ENCODE assay signal across 1 fruit fly cellular context in genomic region chrX:2919742-2920141, dm6.
A peak's percentile ranks its signal among the peaks of the same experiment; 100 is the strongest.
TF ChIP-seq lines count a peak whose summit lies in the region.

TSS of gene CG3588 (plus strand) at chrX:2919770.

TF ChIP-seq in whole organism, embryonic, 481 proteins besides CTCF, POLR2A, EP300 and RAD21 (continued from another document and continues in another):
- no peak for TF ChIP-seq CG15073 (GFP tag; optimal IDR thresholded peaks at IDR 0.05; lab: Kevin White, UChicago)
- no peak for TF ChIP-seq CG2129 (GFP tag; IDR thresholded peaks at IDR 0.05; lab: Robert Waterston, UW; ENCODE audit: partially characterized antibody)
- TF ChIP-seq CG32532 (GFP tag; IDR thresholded peaks at IDR 0.05; lab: Robert Waterston, UW): peak; percentile 92
- TF ChIP-seq CG11247 (GFP tag; IDR thresholded peaks at IDR 0.05; lab: Robert Waterston, UW): peak; percentile 77
- TF ChIP-seq CG4282 (GFP tag; optimal IDR thresholded peaks at IDR 0.05; lab: Kevin White, UChicago): peak; percentile 6
- TF ChIP-seq trem (tag; optimal IDR thresholded peaks at IDR 0.05; lab: Kevin White, UChicago): peak; percentile 1
- peak; percentile 57; the same call in 1 of the 3 replicates for TF ChIP-seq CG11560 (tag; IDR thresholded peaks at IDR 0.05; lab: Robert Waterston, UW)
- peak; percentile 32 for TF ChIP-seq CG10274 (GFP tag; optimal IDR thresholded peaks at IDR 0.05; lab: Kevin White, UChicago)
- TF ChIP-seq Ets65A (GFP tag; lab: Kevin White, UChicago): peak; percentile 82
- no peak for TF ChIP-seq CG34224 (GFP tag; IDR thresholded peaks at IDR 0.05; lab: Robert Waterston, UW; ENCODE audit: partially characterized antibody)
- TF ChIP-seq CHES-1-like (GFP tag; optimal IDR thresholded peaks at IDR 0.05; lab: Kevin White, UChicago): peak; percentile 74
- TF ChIP-seq sisA (GFP tag; IDR thresholded peaks at IDR 0.05; lab: Robert Waterston, UW): peak; percentile 81
- no peak for TF ChIP-seq Opbp (GFP tag; IDR thresholded peaks at IDR 0.05; lab: Robert Waterston, UW; ENCODE audit: partially characterized antibody)
- peak; percentile 81 for TF ChIP-seq NfI (GFP tag; optimal IDR thresholded peaks at IDR 0.05; lab: Kevin White, UChicago)
- TF ChIP-seq gro (GFP tag; optimal IDR thresholded peaks at IDR 0.05; lab: Kevin White, UChicago): peak; percentile 93
- peak; percentile 21 for TF ChIP-seq CG3838 (GFP tag; optimal IDR thresholded peaks at IDR 0.05; lab: Kevin White, UChicago)
- TF ChIP-seq CG8924 (tag; optimal IDR thresholded peaks at IDR 0.05; lab: Kevin White, UChicago): peak; percentile 49
- TF ChIP-seq CG11695 (GFP tag; IDR thresholded peaks at IDR 0.05; lab: Robert Waterston, UW): peak; percentile 73
- TF ChIP-seq CG9727 (GFP tag; optimal IDR thresholded peaks at IDR 0.05; lab: Kevin White, UChicago): peak; percentile 45
- TF ChIP-seq CG31365 (tag; optimal IDR thresholded peaks at IDR 0.05; lab: Kevin White, UChicago): peak; percentile 20
- peak; percentile 91 for TF ChIP-seq CG2120 (GFP tag; optimal IDR thresholded peaks at IDR 0.05; lab: Kevin White, UChicago)
- TF ChIP-seq Hr3 (GFP tag; optimal IDR thresholded peaks at IDR 0.05; lab: Kevin White, UChicago): peak; percentile 53
- TF ChIP-seq bsh (GFP tag; optimal IDR thresholded peaks at IDR 0.05; lab: Kevin White, UChicago): peak in 1 of 2 experiments; percentile 66
- TF ChIP-seq Bdp1 (GFP tag; optimal IDR thresholded peaks at IDR 0.05; lab: Kevin White, UChicago): peak; percentile 13
- peak; percentile 16 for TF ChIP-seq Vsx1 (GFP tag; optimal IDR thresholded peaks at IDR 0.05; lab: Kevin White, UChicago)
- TF ChIP-seq phol (tag; optimal IDR thresholded peaks at IDR 0.05; lab: Kevin White, UChicago): peak; percentile 51
- TF ChIP-seq CG13296 (GFP tag; optimal IDR thresholded peaks at IDR 0.05; lab: Kevin White, UChicago): peak; percentile 75
- no peak for TF ChIP-seq h (optimal IDR thresholded peaks at IDR 0.05; lab: Kevin White, UChicago)
- peak; percentile 42 for TF ChIP-seq NK7.1 (GFP tag; optimal IDR thresholded peaks at IDR 0.05; lab: Kevin White, UChicago)
- TF ChIP-seq nerfin-1 (tag; optimal IDR thresholded peaks at IDR 0.05; lab: Kevin White, UChicago): no peak
- TF ChIP-seq salm (tag; optimal IDR thresholded peaks at IDR 0.05; lab: Kevin White, UChicago): peak; percentile 6
- TF ChIP-seq CG31441 (GFP tag; IDR thresholded peaks at IDR 0.05; lab: Robert Waterston, UW): peak; percentile 56
- TF ChIP-seq CG9876 (GFP tag; optimal IDR thresholded peaks at IDR 0.05; lab: Kevin White, UChicago): peak; percentile 30
- TF ChIP-seq CG12769 (tag; optimal IDR thresholded peaks at IDR 0.05; lab: Kevin White, UChicago): peak; percentile 11
- TF ChIP-seq schlank (tag; optimal IDR thresholded peaks at IDR 0.05; lab: Kevin White, UChicago): peak; percentile 54
- TF ChIP-seq ara (GFP tag; IDR thresholded peaks at IDR 0.05; lab: Robert Waterston, UW): peak; percentile 65
- peak; percentile 55 for TF ChIP-seq CG1602 (GFP tag; optimal IDR thresholded peaks at IDR 0.05; lab: Kevin White, UChicago)
- no peak for TF ChIP-seq hkb (optimal IDR thresholded peaks at IDR 0.05; lab: Kevin White, UChicago)
- TF ChIP-seq hkb (GFP tag; IDR thresholded peaks at IDR 0.05; lab: Robert Waterston, UW): peak; percentile 72
- TF ChIP-seq CG1024 (GFP tag; IDR thresholded peaks at IDR 0.05; lab: Robert Waterston, UW): 0 out of 2 replicates have a peak, but pooled peaks have one; percentile 33
- peak; percentile 49; the same call in 2 of the 3 replicates for TF ChIP-seq CG17361 (GFP tag; IDR thresholded peaks at IDR 0.05; lab: Robert Waterston, UW)
- TF ChIP-seq bbx (GFP tag; IDR thresholded peaks at IDR 0.05; lab: Robert Waterston, UW; ENCODE audit: partially characterized antibody): no peak
- peak; percentile 55 for TF ChIP-seq slp2 (GFP tag; optimal IDR thresholded peaks at IDR 0.05; lab: Kevin White, UChicago)
- 0 out of 2 replicates have a peak, but pooled peaks have one; percentile 32 for TF ChIP-seq bowl (GFP tag; IDR thresholded peaks at IDR 0.05; lab: Robert Waterston, UW)
- TF ChIP-seq CG8765 (GFP tag; IDR thresholded peaks at IDR 0.05; lab: Robert Waterston, UW): peak; percentile 45; the same call in 1 of the 2 replicates
- TF ChIP-seq Fer1 (GFP tag; optimal IDR thresholded peaks at IDR 0.05; lab: Kevin White, UChicago): peak; percentile 72
- no peak for TF ChIP-seq ERR (GFP tag; optimal IDR thresholded peaks at IDR 0.05; lab: Kevin White, UChicago)
- peak; percentile 64 for TF ChIP-seq CG15514 (GFP tag; optimal IDR thresholded peaks at IDR 0.05; lab: Kevin White, UChicago)
- TF ChIP-seq wdn (GFP tag; IDR thresholded peaks at IDR 0.05; lab: Robert Waterston, UW): peak; percentile 70
- peak; percentile 52 for TF ChIP-seq CG2712 (tag; optimal IDR thresholded peaks at IDR 0.05; lab: Kevin White, UChicago)
- TF ChIP-seq Ptx1 (GFP tag; IDR thresholded peaks at IDR 0.05; lab: Robert Waterston, UW): peak; percentile 77
- TF ChIP-seq aop (GFP tag; IDR thresholded peaks at IDR 0.05; lab: Robert Waterston, UW): no peak
- peak; percentile 81 for TF ChIP-seq CG15269 (tag; optimal IDR thresholded peaks at IDR 0.05; lab: Kevin White, UChicago)
- TF ChIP-seq Blimp-1 (GFP tag; optimal IDR thresholded peaks at IDR 0.05; lab: Kevin White, UChicago): peak; percentile 46
- TF ChIP-seq shn (GFP tag; optimal IDR thresholded peaks at IDR 0.05; lab: Kevin White, UChicago): peak; percentile 22
- TF ChIP-seq abd-A (tag; optimal IDR thresholded peaks at IDR 0.05; lab: Kevin White, UChicago): peak; percentile 31
- no peak for TF ChIP-seq fru (optimal IDR thresholded peaks at IDR 0.05; lab: Kevin White, UChicago)
- peak; percentile 61 for TF ChIP-seq Abd-B (GFP tag; optimal IDR thresholded peaks at IDR 0.05; lab: Kevin White, UChicago)
- peak; percentile 68 for TF ChIP-seq Chrac-16 (GFP tag; optimal IDR thresholded peaks at IDR 0.05; lab: Kevin White, UChicago)
- peak; percentile 34 for TF ChIP-seq Max (GFP tag; optimal IDR thresholded peaks at IDR 0.05; lab: Kevin White, UChicago)
- 0 out of 2 replicates have a peak, but pooled peaks have one; percentile 28 for TF ChIP-seq CkIIα-i1 (GFP tag; IDR thresholded peaks at IDR 0.05; lab: Robert Waterston, UW)
- peak; percentile 65; the same call in 1 of the 2 replicates for TF ChIP-seq CG17612 (GFP tag; IDR thresholded peaks at IDR 0.05; lab: Robert Waterston, UW)
- peak; percentile 2 for TF ChIP-seq gcm2 (GFP tag; optimal IDR thresholded peaks at IDR 0.05; lab: Kevin White, UChicago)
- peak; percentile 38; the same call in 1 of the 2 replicates for TF ChIP-seq Adf1 (GFP tag; IDR thresholded peaks at IDR 0.05; lab: Robert Waterston, UW)
- TF ChIP-seq CG9609 (GFP tag; optimal IDR thresholded peaks at IDR 0.05; lab: Kevin White, UChicago): peak; percentile 38
- TF ChIP-seq CG10654 (GFP tag; optimal IDR thresholded peaks at IDR 0.05; lab: Kevin White, UChicago): peak; percentile 59
- peak; percentile 57 for TF ChIP-seq B-H1 (GFP tag; IDR thresholded peaks at IDR 0.05; lab: Robert Waterston, UW)
- no peak for TF ChIP-seq prd (optimal IDR thresholded peaks at IDR 0.05; lab: Kevin White, UChicago)
- TF ChIP-seq prd (GFP tag; IDR thresholded peaks at IDR 0.05; lab: Robert Waterston, UW): peak; percentile 75
- peak; percentile 41 for TF ChIP-seq nau (GFP tag; optimal IDR thresholded peaks at IDR 0.05; lab: Kevin White, UChicago)
- no peak for TF ChIP-seq Tbp (GFP tag; optimal IDR thresholded peaks at IDR 0.05; lab: Kevin White, UChicago)
- peak; percentile 69 for TF ChIP-seq CG4730 (GFP tag; IDR thresholded peaks at IDR 0.05; lab: Robert Waterston, UW)
- TF ChIP-seq CG34376 (GFP tag; optimal IDR thresholded peaks at IDR 0.05; lab: Kevin White, UChicago): peak; percentile 48
- peak; percentile 20 for TF ChIP-seq CG2116 (GFP tag; optimal IDR thresholded peaks at IDR 0.05; lab: Kevin White, UChicago)
- TF ChIP-seq corto (GFP tag; optimal IDR thresholded peaks at IDR 0.05; lab: Kevin White, UChicago): no peak
- TF ChIP-seq MTF-1 (GFP tag; optimal IDR thresholded peaks at IDR 0.05; lab: Kevin White, UChicago; ENCODE audit: borderline replicate concordance): peak; percentile 21
- peak; percentile 11 for TF ChIP-seq CG17802 (tag; optimal IDR thresholded peaks at IDR 0.05; lab: Kevin White, UChicago)
- peak; percentile 62 for TF ChIP-seq scrt (GFP tag; optimal IDR thresholded peaks at IDR 0.05; lab: Kevin White, UChicago)
- peak; percentile 30 for TF ChIP-seq Mad (GFP tag; optimal IDR thresholded peaks at IDR 0.05; lab: Kevin White, UChicago)
- no peak for TF ChIP-seq CG4328 (GFP tag; optimal IDR thresholded peaks at IDR 0.05; lab: Kevin White, UChicago)
- TF ChIP-seq gce (GFP tag; IDR thresholded peaks at IDR 0.05; lab: Robert Waterston, UW): peak; percentile 56; the same call in 1 of the 3 replicates
- no peak for TF ChIP-seq CG15696 (tag; optimal IDR thresholded peaks at IDR 0.05; lab: Kevin White, UChicago)
- TF ChIP-seq Asciz (GFP tag; optimal IDR thresholded peaks at IDR 0.05; lab: Kevin White, UChicago): peak; percentile 37
- TF ChIP-seq CG2889 (GFP tag; IDR thresholded peaks at IDR 0.05; lab: Robert Waterston, UW): peak; percentile 50; the same call in 1 of the 3 replicates
- no peak for TF ChIP-seq CG4707 (GFP tag; optimal IDR thresholded peaks at IDR 0.05; lab: Kevin White, UChicago)
- no peak for TF ChIP-seq Drgx (GFP tag; IDR thresholded peaks at IDR 0.05; lab: Robert Waterston, UW)
- TF ChIP-seq CG14050 (GFP tag; IDR thresholded peaks at IDR 0.05; lab: Robert Waterston, UW): peak; percentile 59; the same call in 2 of the 3 replicates
- TF ChIP-seq ac (GFP tag; optimal IDR thresholded peaks at IDR 0.05; lab: Kevin White, UChicago): no peak
- peak; percentile 68 for TF ChIP-seq bcd (GFP tag; optimal IDR thresholded peaks at IDR 0.05; lab: Kevin White, UChicago)
- 0 out of 2 replicates have a peak, but pooled peaks have one; percentile 37 for TF ChIP-seq dati (GFP tag; IDR thresholded peaks at IDR 0.05; lab: Robert Waterston, UW)
- TF ChIP-seq sr (GFP tag; IDR thresholded peaks at IDR 0.05; lab: Robert Waterston, UW): 0 out of 3 replicates have a peak, but pooled peaks have one; percentile 14
- TF ChIP-seq yki (optimal IDR thresholded peaks at IDR 0.05; lab: Kevin White, UChicago): no peak
- peak; percentile 40 for TF ChIP-seq CG10979 (tag; optimal IDR thresholded peaks at IDR 0.05; lab: Kevin White, UChicago)
- peak; percentile 81 for TF ChIP-seq CG12744 (GFP tag; optimal IDR thresholded peaks at IDR 0.05; lab: Kevin White, UChicago)
- peak; percentile 54 for TF ChIP-seq disco-r (GFP tag; optimal IDR thresholded peaks at IDR 0.05; lab: Kevin White, UChicago)
- peak; percentile 43; the same call in 1 of the 2 replicates for TF ChIP-seq Awh (GFP tag; IDR thresholded peaks at IDR 0.05; lab: Robert Waterston, UW)
- TF ChIP-seq Nf-YB (GFP tag; optimal IDR thresholded peaks at IDR 0.05; lab: Kevin White, UChicago): peak; percentile 4
- TF ChIP-seq CG30403 (GFP tag; optimal IDR thresholded peaks at IDR 0.05; lab: Kevin White, UChicago): peak; percentile 78
- TF ChIP-seq CG4424 (GFP tag; optimal IDR thresholded peaks at IDR 0.05; lab: Kevin White, UChicago): peak; percentile 60
- TF ChIP-seq ro (GFP tag; IDR thresholded peaks at IDR 0.05; lab: Robert Waterston, UW): no peak
- TF ChIP-seq lab (GFP tag; optimal IDR thresholded peaks at IDR 0.05; lab: Kevin White, UChicago): peak; percentile 83
- peak; percentile 79 for TF ChIP-seq Atf6 (GFP tag; IDR thresholded peaks at IDR 0.05; lab: Robert Waterston, UW)
- TF ChIP-seq C15 (GFP tag; IDR thresholded peaks at IDR 0.05; lab: Robert Waterston, UW): peak; percentile 59; the same call in 2 of the 3 replicates
- peak; percentile 61 for TF ChIP-seq CG10209 (GFP tag; optimal IDR thresholded peaks at IDR 0.05; lab: Kevin White, UChicago)
- peak; percentile 15 for TF ChIP-seq CG16815 (GFP tag; optimal IDR thresholded peaks at IDR 0.05; lab: Kevin White, UChicago)
- peak; percentile 80 for TF ChIP-seq Aef1 (GFP tag; IDR thresholded peaks at IDR 0.05; lab: Robert Waterston, UW)
- TF ChIP-seq CG14710 (tag; optimal IDR thresholded peaks at IDR 0.05; lab: Kevin White, UChicago): peak; percentile 32
- TF ChIP-seq caup (GFP tag; optimal IDR thresholded peaks at IDR 0.05; lab: Kevin White, UChicago; ENCODE audit: severe bottlenecking): peak; percentile 77
- peak; percentile 68 for TF ChIP-seq CG17385 (GFP tag; optimal IDR thresholded peaks at IDR 0.05; lab: Kevin White, UChicago)
- no peak for TF ChIP-seq tna (GFP tag; IDR thresholded peaks at IDR 0.05; lab: Robert Waterston, UW; ENCODE audit: partially characterized antibody)
- peak; percentile 83 for TF ChIP-seq CG3847 (GFP tag; IDR thresholded peaks at IDR 0.05; lab: Robert Waterston, UW)
- TF ChIP-seq tio (GFP tag; optimal IDR thresholded peaks at IDR 0.05; lab: Kevin White, UChicago): peak; percentile 47
- TF ChIP-seq CG3281 (GFP tag; optimal IDR thresholded peaks at IDR 0.05; lab: Kevin White, UChicago): peak; percentile 78
- peak; percentile 42; the same call in 1 of the 2 replicates for TF ChIP-seq peb (GFP tag; IDR thresholded peaks at IDR 0.05; lab: Robert Waterston, UW)
- peak; percentile 77 for TF ChIP-seq zfh2 (GFP tag; optimal IDR thresholded peaks at IDR 0.05; lab: Kevin White, UChicago)
- peak; percentile 28 for TF ChIP-seq Jarid2 (GFP tag; optimal IDR thresholded peaks at IDR 0.05; lab: Kevin White, UChicago)
- peak; percentile 44 for TF ChIP-seq CG3163 (GFP tag; optimal IDR thresholded peaks at IDR 0.05; lab: Kevin White, UChicago)
- peak; percentile 5 for TF ChIP-seq CG3995 (GFP tag; optimal IDR thresholded peaks at IDR 0.05; lab: Kevin White, UChicago)
- peak; percentile 1 for TF ChIP-seq jing (GFP tag; optimal IDR thresholded peaks at IDR 0.05; lab: Kevin White, UChicago)
- no peak for TF ChIP-seq Sin3A (optimal IDR thresholded peaks at IDR 0.05; lab: Kevin White, UChicago)
- TF ChIP-seq tin (GFP tag; optimal IDR thresholded peaks at IDR 0.05; lab: Kevin White, UChicago): peak; percentile 66
- peak; percentile 59; the same call in 1 of the 2 replicates for TF ChIP-seq ap (GFP tag; IDR thresholded peaks at IDR 0.05; lab: Robert Waterston, UW)
- TF ChIP-seq stc (GFP tag; IDR thresholded peaks at IDR 0.05; lab: Robert Waterston, UW): peak; percentile 72
- TF ChIP-seq CG30020 (tag; optimal IDR thresholded peaks at IDR 0.05; lab: Kevin White, UChicago): no peak
- TF ChIP-seq Pdp1 (GFP tag; optimal IDR thresholded peaks at IDR 0.05; lab: Kevin White, UChicago): peak in 1 of 2 experiments; percentile 65
- no peak for TF ChIP-seq pzg (GFP tag; optimal IDR thresholded peaks at IDR 0.05; lab: Kevin White, UChicago)
- peak; percentile 24 for TF ChIP-seq B-H2 (GFP tag; optimal IDR thresholded peaks at IDR 0.05; lab: Kevin White, UChicago)
- TF ChIP-seq Rfx (GFP tag; IDR thresholded peaks at IDR 0.05; lab: Robert Waterston, UW): peak; percentile 94
- TF ChIP-seq CG6689 (GFP tag; IDR thresholded peaks at IDR 0.05; lab: Robert Waterston, UW): peak; percentile 71
